Fruit fly (Drosophila melanogaster) whole organism, prepupa: ENCODE data around the gene noc.

Experiments used
- Ets96B ChIP-seq: fragments of 200-800 bp; optimal IDR thresholded peaks from 2 replicates; lab custom pipeline; 2019; ENCODE audit warnings: missing biosample characterization, mild to moderate bottlenecking, missing genetic modification characterization, moderate library complexity
- OdsH ChIP-seq: fragments of 200-800 bp; sonication (Bioruptor generic); optimal IDR thresholded peaks from 3 replicates; lab custom pipeline; 2016; ENCODE audit warnings: missing biosample characterization, missing genetic modification characterization
- fd85E ChIP-seq: fragments of 200-800 bp; sonication (Bioruptor generic); optimal IDR thresholded peaks from 3 replicates; lab custom pipeline; 2016; ENCODE audit warnings: missing biosample characterization, missing genetic modification characterization
- net ChIP-seq: fragments of 200-800 bp; sonication (Bioruptor generic); optimal IDR thresholded peaks from 3 replicates; lab custom pipeline; 2016; ENCODE audit warnings: missing biosample characterization, missing genetic modification characterization
- spab ChIP-seq: fragments of 200-800 bp; sonication (Bioruptor generic); optimal IDR thresholded peaks from 2 replicates; lab custom pipeline; 2017; ENCODE audit warnings: missing biosample characterization, mild to moderate bottlenecking, missing genetic modification characterization, missing genetic modification reagents
- topi ChIP-seq: fragments of 200-800 bp; sonication (Bioruptor generic); optimal IDR thresholded peaks from 3 replicates; lab custom pipeline; 2016; ENCODE audit warnings: missing biosample characterization, missing genetic modification characterization

- TF ChIP-seq net (GFP tag; lab: Kevin White, UChicago): no peak
- no peak for TF ChIP-seq topi (GFP tag; lab: Kevin White, UChicago)
- no peak for TF ChIP-seq fd85E
- no peak for TF ChIP-seq Ets96B
- no peak for TF ChIP-seq spab (GFP tag; lab: Kevin White, UChicago)
- no peak for TF ChIP-seq OdsH (GFP tag; lab: Kevin White, UChicago)
Observed at dm6 chr2L:14459360-14460028, 31.2 kb upstream of the noc start.
